Worm (Caenorhabditis elegans) whole organism, late embryonic: Measurements from ENCODE around the gene ZC53.1.

Source experiments
- F13H6.1 ChIP-seq: sonication (generic microtip); optimal IDR thresholded peaks from 2 replicates; lab custom pipeline; 2016; ENCODE audit warnings: missing genetic modification characterization, missing compliant biosample characterization
- ceh-22 ChIP-seq: sonication (generic microtip); optimal IDR thresholded peaks from 2 replicates; lab custom pipeline; 2017; ENCODE audit warnings: missing biosample characterization, missing genetic modification characterization
- eyg-1 ChIP-seq: sonication (generic microtip); optimal IDR thresholded peaks from 2 replicates; lab custom pipeline; 2016; ENCODE audit warnings: missing genotype, missing genetic modification characterization, missing compliant biosample characterization
- nhr-11 ChIP-seq: fragments of 150-350 bp; optimal IDR thresholded peaks from 2 replicates; lab custom pipeline; 2014; ENCODE audit warnings: missing biosample characterization, missing genetic modification characterization
- pag-3 ChIP-seq: sonication (generic microtip); optimal IDR thresholded peaks from 2 replicates; lab custom pipeline; 2016; ENCODE audit warnings: missing compliant biosample characterization, missing genetic modification characterization, borderline replicate concordance
- pax-1 ChIP-seq: fragments of 150-350 bp; optimal IDR thresholded peaks from 2 replicates; lab custom pipeline; 2014; ENCODE audit warnings: missing biosample characterization, missing genetic modification characterization
- pha-4 ChIP-seq: fragments of 150-350 bp; optimal IDR thresholded peaks from 2 replicates; lab custom pipeline; 2018; ENCODE audit warnings: missing biosample characterization, missing genetic modification reagents, missing genetic modification characterization
- rnt-1 ChIP-seq: sonication (generic microtip); optimal IDR thresholded peaks from 2 replicates; lab custom pipeline; 2016; ENCODE audit warnings: missing genetic modification characterization, missing compliant biosample characterization
- unc-3 ChIP-seq, 2 experiments: fragments of 200-800 bp in 1 of 2; sonication (Bioruptor generic) in 1 of 2; sonication (generic microtip) in 1 of 2; conservative IDR thresholded peaks in 1 of 2; optimal IDR thresholded peaks in 1 of 2; 2 replicates each; pipeline versions ENCODE4 v1.3.6 to Lab custom; 2016 to 2022; ENCODE audit warnings: missing compliant biosample characterization in 2 of 2, missing genetic modification characterization in 2 of 2, missing genetic modification reagents in 1 of 2

DNA sequence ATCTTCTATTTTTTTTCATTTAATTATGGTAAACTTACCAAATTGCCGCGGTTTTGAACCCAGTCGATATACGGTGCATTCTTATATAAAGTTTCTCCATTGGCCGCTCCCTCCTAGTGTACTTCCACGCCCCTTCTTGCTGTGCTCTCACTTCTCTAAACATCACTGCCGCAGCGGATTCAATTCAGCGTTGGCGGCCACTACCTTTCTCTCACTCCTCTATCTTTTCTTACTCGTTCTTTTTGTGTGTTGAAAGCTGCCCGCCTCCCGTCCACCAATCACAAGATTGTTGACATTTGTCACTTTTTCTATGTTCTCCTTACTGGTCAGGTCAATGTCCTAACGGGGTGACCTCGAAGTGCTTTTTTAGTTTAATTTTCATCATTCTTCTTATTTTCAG lies 42.2 kb downstream of the ZC53.1 start:
- TF ChIP-seq nhr-11 (tag; lab: Kevin White, UChicago): no peak
- no peak for TF ChIP-seq F13H6.1 (tag; lab: Kevin White, UChicago)
- no peak for TF ChIP-seq eyg-1 (tag; lab: Kevin White, UChicago)
- no peak for TF ChIP-seq pag-3 (tag; lab: Kevin White, UChicago)
- no peak for TF ChIP-seq rnt-1 (tag; lab: Kevin White, UChicago)
- TF ChIP-seq ceh-22 (tag; lab: Kevin White, UChicago): no peak
- no peak for TF ChIP-seq unc-3 (GFP tag; conservative IDR thresholded peaks at IDR 0.05; lab: Robert Waterston, UW)
- no peak for TF ChIP-seq unc-3 (tag; optimal IDR thresholded peaks at IDR 0.05; lab: Kevin White, UChicago)
- no peak for TF ChIP-seq pax-1 (tag; lab: Kevin White, UChicago)
- no peak for TF ChIP-seq pha-4 (tag; lab: Kevin White, UChicago)
